Worm (Caenorhabditis elegans): ENCODE data around the gene mans-3.
A peak's percentile ranks its signal among the peaks of the same experiment; 100 is the strongest.

The mans-3 gene

DNA sequence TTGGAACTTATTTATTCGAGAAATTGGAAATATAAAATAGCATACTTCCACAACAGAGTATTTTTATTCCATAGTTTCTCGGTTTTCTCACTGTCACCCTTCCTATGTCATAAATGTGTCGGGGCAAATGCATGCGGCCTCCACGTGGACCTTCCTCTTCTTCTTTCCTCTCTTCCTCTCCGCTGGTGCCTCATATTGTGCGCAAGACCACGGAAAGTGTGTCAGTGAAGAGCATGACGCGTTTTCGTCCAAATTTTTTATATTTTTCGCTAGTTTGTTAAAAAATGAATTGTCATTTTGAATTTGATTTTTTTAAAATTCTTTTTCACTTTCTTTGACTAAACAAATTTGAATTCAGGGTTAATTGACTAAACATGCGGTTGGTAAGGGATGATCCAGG lies at the start of gene mans-3:
mans-3 (plus strand) TSS at position 359 of the 400 bp plus-strand sequence.
- peak; percentile 15 for TF ChIP-seq ceh-13 (GFP tag; optimal IDR thresholded peaks at IDR 0.05)
- peak; percentile 23 for TF ChIP-seq hnd-1 (tag; optimal IDR thresholded peaks at IDR 0.05)
- peak; percentile 17 for TF ChIP-seq ets-7 (tag; optimal IDR thresholded peaks at IDR 0.05)
- TF ChIP-seq sea-1 (GFP tag; conservative IDR thresholded peaks at IDR 0.05) = no peak
- TF ChIP-seq ceh-36 (tag; optimal IDR thresholded peaks at IDR 0.05) = peak; percentile 47
- 0 out of 2 replicates have a peak, but pooled peaks have one; percentile 35 for TF ChIP-seq tbx-11 (GFP tag; IDR thresholded peaks at IDR 0.05)
- no peak for TF ChIP-seq hmg-4 (GFP tag; optimal IDR thresholded peaks at IDR 0.05)
- TF ChIP-seq aly-1 (tag; optimal IDR thresholded peaks at IDR 0.05) = no peak
- TF ChIP-seq F13C5.2 (tag; optimal IDR thresholded peaks at IDR 0.05) = peak; percentile 83
- TF ChIP-seq tbx-37 (GFP tag; conservative IDR thresholded peaks at IDR 0.05) = 0 out of 2 replicates have a peak, but pooled peaks have one; percentile 42
- peak; percentile 27 for TF ChIP-seq B0310.2 (tag; optimal IDR thresholded peaks at IDR 0.05)
- no peak for TF ChIP-seq tra-4 (tag; optimal IDR thresholded peaks at IDR 0.05)
- TF ChIP-seq pes-1 (GFP tag; IDR thresholded peaks at IDR 0.05) = peak; percentile 72; the same call in 1 of the 2 replicates
- TF ChIP-seq scrt-1 (GFP tag; IDR thresholded peaks at IDR 0.05) = no peak
- peak; percentile 17 for TF ChIP-seq hmbx-1 (tag; optimal IDR thresholded peaks at IDR 0.05)
- TF ChIP-seq flt-1 (GFP tag; IDR thresholded peaks at IDR 0.05) = no peak

DNA sequence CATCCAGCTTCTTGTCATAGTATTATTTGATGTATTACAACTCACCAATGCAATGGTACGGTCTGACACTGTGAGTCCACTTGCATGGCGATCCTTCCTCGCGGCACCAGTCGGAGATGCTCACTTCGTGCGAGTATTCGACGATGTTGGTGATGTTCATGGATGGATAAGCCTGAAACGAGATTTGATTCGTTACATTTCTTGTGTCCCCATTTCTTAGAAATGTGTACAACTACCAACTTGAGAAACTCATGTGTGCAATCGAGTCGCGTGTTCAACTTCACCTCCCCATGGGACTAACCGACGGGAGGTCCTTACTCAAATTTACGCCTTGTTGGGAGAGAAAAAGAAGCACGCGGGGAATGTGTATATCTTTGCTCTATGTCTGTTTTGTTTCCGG lies 49.7 kb upstream of the mans-3 start:
- no peak for TF ChIP-seq hmg-4 (GFP tag; optimal IDR thresholded peaks at IDR 0.05)
- TF ChIP-seq hmbx-1 (tag; optimal IDR thresholded peaks at IDR 0.05) = no peak
- TF ChIP-seq ceh-36 (tag; optimal IDR thresholded peaks at IDR 0.05) = no peak
- TF ChIP-seq tbx-11 (GFP tag; IDR thresholded peaks at IDR 0.05) = no peak
- no peak for TF ChIP-seq aly-1 (tag; optimal IDR thresholded peaks at IDR 0.05)
- no peak for TF ChIP-seq sea-1 (GFP tag; conservative IDR thresholded peaks at IDR 0.05)
- no peak for TF ChIP-seq flt-1 (GFP tag; IDR thresholded peaks at IDR 0.05)
- no peak for TF ChIP-seq hnd-1 (tag; optimal IDR thresholded peaks at IDR 0.05)
- TF ChIP-seq F13C5.2 (tag; optimal IDR thresholded peaks at IDR 0.05) = no peak
- no peak for TF ChIP-seq ama-1 (optimal IDR thresholded peaks at IDR 0.05)
- TF ChIP-seq pes-1 (GFP tag; IDR thresholded peaks at IDR 0.05) = no peak
- TF ChIP-seq tra-4 (tag; optimal IDR thresholded peaks at IDR 0.05) = no peak
- TF ChIP-seq scrt-1 (GFP tag; IDR thresholded peaks at IDR 0.05) = no peak
- TF ChIP-seq tbx-37 (GFP tag; conservative IDR thresholded peaks at IDR 0.05) = no peak
- no peak for TF ChIP-seq B0310.2 (tag; optimal IDR thresholded peaks at IDR 0.05)

DNA sequence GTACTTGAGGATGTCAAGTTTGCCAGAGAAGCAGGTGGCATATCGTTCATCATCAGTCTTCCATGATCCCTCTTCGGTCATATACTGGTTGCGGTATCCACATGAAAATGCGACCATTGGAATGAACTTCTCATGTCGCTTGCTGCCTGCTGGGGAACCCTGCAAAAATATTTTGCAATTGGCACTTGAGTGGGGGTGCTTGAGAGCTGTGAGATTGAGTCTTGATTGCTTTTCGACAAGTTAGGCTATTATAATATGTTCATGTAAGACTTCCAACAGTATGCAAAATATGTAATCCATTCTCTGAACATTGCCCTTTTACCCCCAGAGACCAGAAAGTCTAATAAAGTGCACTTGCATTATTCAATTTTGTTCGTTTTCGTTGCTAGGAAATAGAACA lies 49.0 kb upstream of the mans-3 start:
- TF ChIP-seq flt-1 (GFP tag; IDR thresholded peaks at IDR 0.05) (no peak), ceh-13 (GFP tag; optimal IDR thresholded peaks at IDR 0.05) (no peak), scrt-1 (GFP tag; IDR thresholded peaks at IDR 0.05) (no peak), F13C5.2 (tag; optimal IDR thresholded peaks at IDR 0.05) (no peak), tra-4 (tag; optimal IDR thresholded peaks at IDR 0.05) (no peak), ceh-36 (tag; optimal IDR thresholded peaks at IDR 0.05) (no peak), hmbx-1 (tag; optimal IDR thresholded peaks at IDR 0.05) (no peak), pes-1 (GFP tag; IDR thresholded peaks at IDR 0.05) (no peak), hnd-1 (tag; optimal IDR thresholded peaks at IDR 0.05) (no peak), hmg-4 (GFP tag; optimal IDR thresholded peaks at IDR 0.05) (no peak)

DNA sequence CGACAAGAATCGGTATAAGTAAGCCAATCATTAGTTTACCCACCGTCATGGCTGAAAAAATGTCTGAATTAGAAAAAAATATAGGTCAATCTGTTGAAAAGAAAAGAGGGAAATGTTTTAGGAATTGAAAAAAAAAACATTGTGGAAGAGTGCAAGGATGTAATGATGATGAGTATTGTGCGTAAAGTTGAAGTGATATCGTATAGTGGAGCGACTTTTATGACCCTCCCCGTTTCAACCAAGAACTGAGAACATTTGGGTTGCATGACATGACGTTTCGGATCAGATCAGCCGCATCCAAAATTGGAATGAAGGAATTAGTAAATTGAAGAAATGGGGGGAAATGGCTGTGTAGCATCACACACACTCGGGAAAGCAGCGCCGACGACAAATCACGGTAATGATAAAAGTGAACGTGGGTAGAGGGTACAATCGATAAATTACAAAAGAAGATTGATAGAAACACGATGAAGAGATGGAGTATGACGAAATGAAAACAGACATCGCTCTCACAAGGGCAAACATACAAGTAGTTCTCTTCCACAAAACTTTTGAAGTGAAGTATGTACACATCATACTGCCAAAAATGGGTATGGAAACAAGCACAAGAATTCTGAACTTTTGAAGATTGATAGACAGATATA lies 48.3 kb upstream of the mans-3 start, which contains the start of gene apl-1:
apl-1 (minus strand) TSS at position 51 of the 644 bp plus-strand sequence.
- no peak for TF ChIP-seq ceh-36 (tag; optimal IDR thresholded peaks at IDR 0.05)
- TF ChIP-seq aly-1 (tag; optimal IDR thresholded peaks at IDR 0.05) = no peak
- TF ChIP-seq ets-7 (tag; optimal IDR thresholded peaks at IDR 0.05) = no peak
- no peak for TF ChIP-seq ceh-13 (GFP tag; optimal IDR thresholded peaks at IDR 0.05)
- no peak for TF ChIP-seq tbx-11 (GFP tag; IDR thresholded peaks at IDR 0.05)
- TF ChIP-seq ama-1 (optimal IDR thresholded peaks at IDR 0.05) = no peak
- no peak for TF ChIP-seq flt-1 (GFP tag; IDR thresholded peaks at IDR 0.05)
- no peak for TF ChIP-seq sea-1 (GFP tag; conservative IDR thresholded peaks at IDR 0.05)

DNA sequence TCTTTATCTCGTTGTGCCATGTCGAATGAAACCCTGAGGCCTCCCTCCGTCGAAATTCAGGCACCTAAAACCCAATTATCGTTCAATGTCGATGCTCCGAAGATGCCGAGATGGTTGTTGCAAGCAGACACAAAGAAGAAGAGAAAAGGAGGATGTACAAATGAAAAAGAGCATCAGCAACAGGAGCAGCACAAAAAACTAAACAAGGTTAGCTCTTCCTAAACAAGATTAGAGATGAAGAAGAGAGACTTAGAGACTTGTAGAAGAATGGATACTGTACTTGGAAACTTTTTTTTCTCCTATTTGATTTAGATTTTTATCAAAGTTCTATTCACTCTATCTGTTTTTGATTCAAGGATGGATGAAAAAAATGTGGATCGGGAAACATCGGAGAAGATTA lies 47.6 kb upstream of the mans-3 start:
- no peak for TF ChIP-seq hmbx-1 (tag; optimal IDR thresholded peaks at IDR 0.05)
- TF ChIP-seq tbx-37 (GFP tag; conservative IDR thresholded peaks at IDR 0.05) = no peak
- TF ChIP-seq ets-7 (tag; optimal IDR thresholded peaks at IDR 0.05) = no peak
- TF ChIP-seq hmg-4 (GFP tag; optimal IDR thresholded peaks at IDR 0.05) = no peak
- no peak for TF ChIP-seq pes-1 (GFP tag; IDR thresholded peaks at IDR 0.05)
- no peak for TF ChIP-seq flt-1 (GFP tag; IDR thresholded peaks at IDR 0.05)
- TF ChIP-seq sea-1 (GFP tag; conservative IDR thresholded peaks at IDR 0.05) = no peak
- no peak for TF ChIP-seq tra-4 (tag; optimal IDR thresholded peaks at IDR 0.05)
- TF ChIP-seq F13C5.2 (tag; optimal IDR thresholded peaks at IDR 0.05) = no peak
- TF ChIP-seq aly-1 (tag; optimal IDR thresholded peaks at IDR 0.05) = no peak
- no peak for TF ChIP-seq ama-1 (optimal IDR thresholded peaks at IDR 0.05)

DNA sequence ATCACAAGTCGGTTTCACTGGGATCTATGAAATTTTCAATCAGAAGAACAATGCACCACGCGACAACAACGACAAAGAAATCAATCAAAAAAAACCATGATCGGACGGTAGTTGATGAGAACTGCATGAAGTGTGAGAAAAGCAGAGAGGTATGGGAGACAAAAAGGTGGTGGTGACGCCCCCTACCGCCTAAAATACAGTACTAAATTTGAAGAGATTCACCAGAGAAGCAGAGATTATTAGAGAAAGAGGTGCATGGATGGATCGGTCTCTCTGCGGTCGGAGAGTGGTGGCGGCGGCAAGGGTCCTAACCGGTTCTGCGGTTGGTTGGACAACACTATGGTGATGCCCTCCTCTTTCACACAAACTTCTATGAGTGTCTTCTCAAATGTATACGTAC lies 45.9 kb upstream of the mans-3 start:
- TF ChIP-seq pes-1 (GFP tag; IDR thresholded peaks at IDR 0.05) = no peak
- no peak for TF ChIP-seq tra-4 (tag; optimal IDR thresholded peaks at IDR 0.05)
- no peak for TF ChIP-seq hmg-4 (GFP tag; optimal IDR thresholded peaks at IDR 0.05)
- no peak for TF ChIP-seq ceh-36 (tag; optimal IDR thresholded peaks at IDR 0.05)
- TF ChIP-seq scrt-1 (GFP tag; IDR thresholded peaks at IDR 0.05) = no peak
- no peak for TF ChIP-seq ets-7 (tag; optimal IDR thresholded peaks at IDR 0.05)
- TF ChIP-seq hmbx-1 (tag; optimal IDR thresholded peaks at IDR 0.05) = no peak
- TF ChIP-seq aly-1 (tag; optimal IDR thresholded peaks at IDR 0.05) = no peak

ce11 chrX:5119686-5120085 lies 45.5 kb upstream of the mans-3 start:
- TF ChIP-seq ama-1 (optimal IDR thresholded peaks at IDR 0.05) (no peak), tra-4 (tag; optimal IDR thresholded peaks at IDR 0.05) (no peak), scrt-1 (GFP tag; IDR thresholded peaks at IDR 0.05) (no peak), F13C5.2 (tag; optimal IDR thresholded peaks at IDR 0.05) (no peak), ceh-13 (GFP tag; optimal IDR thresholded peaks at IDR 0.05) (no peak), pes-1 (GFP tag; IDR thresholded peaks at IDR 0.05) (no peak), B0310.2 (tag; optimal IDR thresholded peaks at IDR 0.05) (no peak), hmg-4 (GFP tag; optimal IDR thresholded peaks at IDR 0.05) (no peak), hnd-1 (tag; optimal IDR thresholded peaks at IDR 0.05) (no peak), flt-1 (GFP tag; IDR thresholded peaks at IDR 0.05) (no peak), tbx-37 (GFP tag; conservative IDR thresholded peaks at IDR 0.05) (no peak), hmbx-1 (tag; optimal IDR thresholded peaks at IDR 0.05) (no peak), ets-7 (tag; optimal IDR thresholded peaks at IDR 0.05) (no peak)

Measured in whole organism, early embryonic.